Fruit fly (Drosophila melanogaster): ENCODE data around the gene Syt12.
A peak's percentile ranks its signal among the peaks of the same experiment; 100 is the strongest.

Gene Syt12

dm6 chrX:13384583-13385342 is 25.7 kb downstream of the Syt12 start, which contains the start of the genes Rbp1-like and Tim9a:
Gene Rbp1-like (minus strand): TSS chrX:13384877.
Gene Tim9a (plus strand): TSS chrX:13385210.
- TF ChIP-seq Dll (optimal IDR thresholded peaks at IDR 0.05) (no peak), psq (optimal IDR thresholded peaks at IDR 0.05) (no peak), EcR (GFP tag; optimal IDR thresholded peaks at IDR 0.05) (no peak), usp (GFP tag; optimal IDR thresholded peaks at IDR 0.05) (no peak), CG8478 (optimal IDR thresholded peaks at IDR 0.05) (no peak), pan (optimal IDR thresholded peaks at IDR 0.05) (no peak)

- TF ChIP-seq usp (GFP tag; optimal IDR thresholded peaks at IDR 0.05) (no peak), Dll (optimal IDR thresholded peaks at IDR 0.05) (no peak), EcR (GFP tag; optimal IDR thresholded peaks at IDR 0.05) (no peak), pan (optimal IDR thresholded peaks at IDR 0.05) (no peak), CG8478 (optimal IDR thresholded peaks at IDR 0.05) (no peak), psq (optimal IDR thresholded peaks at IDR 0.05) (no peak)
Observed at dm6 chrX:13386776-13387175, 27.7 kb downstream of the Syt12 start.

dm6 chrX:13387373-13387850 is 28.4 kb downstream of the Syt12 start, which contains the start of the genes Ype and CG1662:
Gene Ype (minus strand): TSS chrX:13387417.
Gene CG1662 (plus strand): TSS chrX:13387563.
- no peak for TF ChIP-seq Dll (optimal IDR thresholded peaks at IDR 0.05)
- TF ChIP-seq psq (optimal IDR thresholded peaks at IDR 0.05), result no peak
- no peak for TF ChIP-seq pan (optimal IDR thresholded peaks at IDR 0.05)
- TF ChIP-seq EcR (GFP tag; optimal IDR thresholded peaks at IDR 0.05), result no peak
- TF ChIP-seq CG8478 (optimal IDR thresholded peaks at IDR 0.05), result no peak
- TF ChIP-seq usp (GFP tag; optimal IDR thresholded peaks at IDR 0.05), result no peak

- TF ChIP-seq psq (optimal IDR thresholded peaks at IDR 0.05) (no peak), CG8478 (optimal IDR thresholded peaks at IDR 0.05) (no peak), EcR (GFP tag; optimal IDR thresholded peaks at IDR 0.05) (no peak), usp (GFP tag; optimal IDR thresholded peaks at IDR 0.05) (no peak), pan (optimal IDR thresholded peaks at IDR 0.05) (no peak), Dll (optimal IDR thresholded peaks at IDR 0.05) (no peak)
Observed at dm6 chrX:13390465-13391173, 31.6 kb downstream of the Syt12 start.

- no peak for TF ChIP-seq CG8478 (optimal IDR thresholded peaks at IDR 0.05)
- no peak for TF ChIP-seq Dll (optimal IDR thresholded peaks at IDR 0.05)
- TF ChIP-seq EcR (GFP tag; optimal IDR thresholded peaks at IDR 0.05), result no peak
- no peak for TF ChIP-seq psq (optimal IDR thresholded peaks at IDR 0.05)
- TF ChIP-seq usp (GFP tag; optimal IDR thresholded peaks at IDR 0.05), result no peak
- no peak for TF ChIP-seq pan (optimal IDR thresholded peaks at IDR 0.05)
Observed at dm6 chrX:13391174-13392040, 32.4 kb downstream of the Syt12 start.

dm6 chrX:13392041-13392353 is 32.9 kb downstream of the Syt12 start:
- TF ChIP-seq EcR (GFP tag; optimal IDR thresholded peaks at IDR 0.05) (no peak), psq (optimal IDR thresholded peaks at IDR 0.05) (no peak), CG8478 (optimal IDR thresholded peaks at IDR 0.05) (no peak), usp (GFP tag; optimal IDR thresholded peaks at IDR 0.05) (no peak), Dll (optimal IDR thresholded peaks at IDR 0.05) (no peak), pan (optimal IDR thresholded peaks at IDR 0.05) (no peak)

dm6 chrX:13392764-13393163 is 33.7 kb downstream of the Syt12 start:
- no peak for TF ChIP-seq pan (optimal IDR thresholded peaks at IDR 0.05)

- no peak for TF ChIP-seq usp (GFP tag; optimal IDR thresholded peaks at IDR 0.05)
- no peak for TF ChIP-seq pan (optimal IDR thresholded peaks at IDR 0.05)
- TF ChIP-seq EcR (GFP tag; optimal IDR thresholded peaks at IDR 0.05), result peak in 1 of 2 experiments; percentile 58
- no peak for TF ChIP-seq psq (optimal IDR thresholded peaks at IDR 0.05)
- TF ChIP-seq CG8478 (optimal IDR thresholded peaks at IDR 0.05), result no peak
Observed at dm6 chrX:13394343-13394742, 35.3 kb downstream of the Syt12 start.

dm6 chrX:13395020-13395419 is 36.0 kb downstream of the Syt12 start:
- TF ChIP-seq Dll (optimal IDR thresholded peaks at IDR 0.05) (no peak), EcR (GFP tag; optimal IDR thresholded peaks at IDR 0.05) (no peak), CG8478 (optimal IDR thresholded peaks at IDR 0.05) (no peak), usp (GFP tag; optimal IDR thresholded peaks at IDR 0.05) (no peak), pan (optimal IDR thresholded peaks at IDR 0.05) (no peak), psq (optimal IDR thresholded peaks at IDR 0.05) (no peak)

dm6 chrX:13395988-13396377 is 36.9 kb downstream of the Syt12 start:
- TF ChIP-seq pan (optimal IDR thresholded peaks at IDR 0.05) (no peak), usp (GFP tag; optimal IDR thresholded peaks at IDR 0.05) (no peak), CG8478 (optimal IDR thresholded peaks at IDR 0.05) (no peak), psq (optimal IDR thresholded peaks at IDR 0.05) (no peak), EcR (GFP tag; optimal IDR thresholded peaks at IDR 0.05) (no peak), Dll (optimal IDR thresholded peaks at IDR 0.05) (no peak)

- TF ChIP-seq EcR (GFP tag; optimal IDR thresholded peaks at IDR 0.05), result no peak
- no peak for TF ChIP-seq Dll (optimal IDR thresholded peaks at IDR 0.05)
- no peak for TF ChIP-seq psq (optimal IDR thresholded peaks at IDR 0.05)
- no peak for TF ChIP-seq CG8478 (optimal IDR thresholded peaks at IDR 0.05)
- no peak for TF ChIP-seq pan (optimal IDR thresholded peaks at IDR 0.05)
Observed at dm6 chrX:13396378-13397099, 37.5 kb downstream of the Syt12 start, which contains the start of gene Bcat. Gene Bcat (plus strand): TSS chrX:13396899.
